Fruit fly (Drosophila melanogaster) whole organism, embryonic: Measurements from ENCODE around the gene Agpat3.

Source experiments
- Adf1 ChIP-seq: fragments of 200-800 bp; sonication (Bioruptor generic); IDR thresholded peaks from 2 replicates; pipeline ENCODE4 v1.3.6; 2022; ENCODE audit warnings: missing biosample characterization, missing genetic modification characterization
- CG12104 ChIP-seq: fragments of 200-800 bp; sonication (Bioruptor generic); optimal IDR thresholded peaks from 3 replicates; lab custom pipeline; 2016; ENCODE audit warnings: missing biosample characterization, missing genetic modification characterization
- CG12744 ChIP-seq: fragments of 200-800 bp; sonication (Bioruptor generic); optimal IDR thresholded peaks from 2 replicates; lab custom pipeline; 2016; ENCODE audit warnings: missing biosample characterization, missing genetic modification characterization
- CG13287 ChIP-seq: fragments of 200-800 bp; sonication (Bioruptor generic); IDR thresholded peaks from 2 replicates; pipeline ENCODE4 v1.3.6; 2022; ENCODE audit warnings: missing biosample characterization, missing genetic modification characterization; ENCODE audit not compliant: partially characterized antibody
- CG13296 ChIP-seq: fragments of 200-800 bp; sonication (Bioruptor generic); optimal IDR thresholded peaks from 3 replicates; lab custom pipeline; 2018; ENCODE audit warnings: missing biosample characterization, mild to moderate bottlenecking, missing genetic modification characterization
- CG13624 ChIP-seq: fragments of 200-800 bp; sonication (Bioruptor generic); optimal IDR thresholded peaks from 2 replicates; lab custom pipeline; 2016; ENCODE audit warnings: missing biosample characterization, missing genetic modification characterization
- CG1647 ChIP-seq: fragments of 200-800 bp; sonication (Bioruptor generic); optimal IDR thresholded peaks from 3 replicates; lab custom pipeline; 2016; ENCODE audit warnings: missing biosample characterization, missing genetic modification characterization
- CG16813 ChIP-seq: fragments of 200-800 bp; sonication (Bioruptor generic); IDR thresholded peaks from 3 replicates; pipeline ENCODE4 v1.3.6; 2022; ENCODE audit warnings: missing biosample characterization, missing genetic modification characterization; ENCODE audit not compliant: partially characterized antibody
- CG16863 ChIP-seq: fragments of 200-800 bp; sonication (Bioruptor generic); optimal IDR thresholded peaks from 3 replicates; lab custom pipeline; 2016; ENCODE audit warnings: missing biosample characterization, missing genetic modification characterization
- CG17328 ChIP-seq: fragments of 200-800 bp; sonication (Bioruptor generic); IDR thresholded peaks from 2 replicates; pipeline ENCODE4 v1.3.6; 2022; ENCODE audit warnings: missing biosample characterization, missing genetic modification characterization
- CG17612 ChIP-seq: fragments of 200-800 bp; sonication (Bioruptor generic); IDR thresholded peaks from 2 replicates; pipeline ENCODE4 v1.3.6; 2022; ENCODE audit warnings: missing biosample characterization, missing genetic modification characterization
- CG3847 ChIP-seq: fragments of 200-800 bp; sonication (Bioruptor generic); IDR thresholded peaks from 2 replicates; pipeline ENCODE4 v1.3.6; 2022; ENCODE audit warnings: missing biosample characterization, missing genetic modification characterization
- CG5180 ChIP-seq: fragments of 200-800 bp; sonication (Bioruptor generic); optimal IDR thresholded peaks from 3 replicates; lab custom pipeline; 2017; ENCODE audit warnings: missing biosample characterization, missing genetic modification characterization, mild to moderate bottlenecking, moderate library complexity, missing genetic modification reagents
- CG6272 ChIP-seq: fragments of 200-800 bp; sonication (Bioruptor generic); IDR thresholded peaks from 2 replicates; pipeline ENCODE4 v1.3.6; 2022; ENCODE audit warnings: missing biosample characterization, missing genetic modification characterization
- CG6765 ChIP-seq: fragments of 200-800 bp; sonication (Bioruptor generic); optimal IDR thresholded peaks from 3 replicates; lab custom pipeline; 2017; ENCODE audit warnings: missing biosample characterization, mild to moderate bottlenecking, missing genetic modification characterization
- CG7271 ChIP-seq: fragments of 200-800 bp; sonication (Bioruptor generic); optimal IDR thresholded peaks from 2 replicates; lab custom pipeline; 2018; ENCODE audit warnings: missing biosample characterization, mild to moderate bottlenecking, missing genetic modification characterization, moderate library complexity
- CG9932 ChIP-seq: fragments of 200-800 bp; sonication (Bioruptor generic); IDR thresholded peaks from 2 replicates; pipeline ENCODE4 v1.3.6; 2022; ENCODE audit warnings: missing biosample characterization, missing genetic modification characterization
- CkIIα-i1 ChIP-seq: fragments of 200-800 bp; sonication (Bioruptor generic); IDR thresholded peaks from 2 replicates; pipeline ENCODE4 v1.3.6; 2022; ENCODE audit warnings: missing biosample characterization, missing genetic modification characterization
- Doc3 ChIP-seq: fragments of 200-800 bp; sonication (Bioruptor generic); IDR thresholded peaks from 3 replicates; pipeline ENCODE4 v1.3.6; 2022; ENCODE audit warnings: missing biosample characterization, missing genetic modification characterization; ENCODE audit not compliant: partially characterized antibody
- Drgx ChIP-seq: fragments of 200-800 bp; sonication (Bioruptor generic); IDR thresholded peaks from 2 replicates; pipeline ENCODE4 v1.3.6; 2022; ENCODE audit warnings: missing biosample characterization, missing genetic modification characterization
- E2f2 ChIP-seq: fragments of 200-800 bp; sonication (Bioruptor generic); IDR thresholded peaks from 2 replicates; pipeline ENCODE4 v1.3.6; 2022; ENCODE audit warnings: missing biosample characterization, missing genetic modification characterization
- HLHmδ ChIP-seq: fragments of 200-800 bp; sonication (Bioruptor generic); optimal IDR thresholded peaks from 2 replicates; lab custom pipeline; 2018; ENCODE audit warnings: missing biosample characterization, mild to moderate bottlenecking, missing genetic modification characterization, moderate library complexity
- Nf-YC ChIP-seq: fragments of 200-800 bp; optimal IDR thresholded peaks from 3 replicates; lab custom pipeline; 2019; ENCODE audit warnings: missing biosample characterization, mild to moderate bottlenecking, missing genetic modification characterization, moderate library complexity
- Trl ChIP-seq, 3 experiments: fragments of >200 bp in 2 of 3; fragments of 200-800 bp in 1 of 3; sonication (Bioruptor generic) in 1 of 3; optimal IDR thresholded peaks; 2 replicates in 1 of 3; 3 replicates in 2 of 3; lab custom pipeline; 2016 to 2017; ENCODE audit warnings: missing biosample characterization in 1 of 3, missing genetic modification characterization in 1 of 3
- abd-A ChIP-seq: fragments of 200-800 bp; sonication (Bioruptor generic); optimal IDR thresholded peaks from 3 replicates; lab custom pipeline; 2019; ENCODE audit warnings: missing biosample characterization, mild to moderate bottlenecking, missing genetic modification characterization, moderate library complexity
- bab2 ChIP-seq: fragments of 200-800 bp; sonication (Bioruptor generic); optimal IDR thresholded peaks from 2 replicates; lab custom pipeline; 2016; ENCODE audit warnings: missing biosample characterization, missing genetic modification characterization
- br ChIP-seq: fragments of >200 bp; optimal IDR thresholded peaks from 2 replicates; lab custom pipeline; 2017
- caup ChIP-seq: fragments of 200-800 bp; sonication (Bioruptor generic); optimal IDR thresholded peaks from 3 replicates; lab custom pipeline; 2017; ENCODE audit warnings: missing biosample characterization, mild to moderate bottlenecking, missing genetic modification characterization, moderate library complexity; ENCODE audit not compliant: severe bottlenecking
- chif ChIP-seq, 2 experiments: fragments of 200-800 bp; sonication (Bioruptor generic); optimal IDR thresholded peaks; 3 replicates each; lab custom pipeline; 2016; ENCODE audit warnings: missing biosample characterization in 2 of 2, missing genetic modification characterization in 2 of 2
- dmrt99B ChIP-seq: fragments of 200-800 bp; sonication (Bioruptor generic); optimal IDR thresholded peaks from 2 replicates; lab custom pipeline; 2018; ENCODE audit warnings: missing biosample characterization, mild to moderate bottlenecking, missing genetic modification characterization, moderate library complexity
- dysf ChIP-seq: fragments of 200-800 bp; sonication (Bioruptor generic); IDR thresholded peaks from 3 replicates; pipeline ENCODE4 v1.3.6; 2022; ENCODE audit warnings: missing biosample characterization, missing genetic modification characterization
- ham ChIP-seq: fragments of 200-800 bp; sonication (Bioruptor generic); IDR thresholded peaks from 2 replicates; pipeline ENCODE4 v1.3.6; 2022; ENCODE audit warnings: missing biosample characterization, missing genetic modification characterization
- kay ChIP-seq: fragments of 200-800 bp; sonication (Bioruptor generic); optimal IDR thresholded peaks from 2 replicates; lab custom pipeline; 2016; ENCODE audit warnings: missing biosample characterization, missing genetic modification characterization
- luna ChIP-seq: fragments of 200-800 bp; sonication (Bioruptor generic); optimal IDR thresholded peaks from 2 replicates; lab custom pipeline; 2016; ENCODE audit warnings: missing biosample characterization, missing genetic modification characterization
- prd ChIP-seq, 3 experiments: fragments of >200 bp in 2 of 3; fragments of 200-800 bp in 1 of 3; sonication (Bioruptor generic) in 1 of 3; optimal IDR thresholded peaks in 2 of 3; IDR thresholded peaks in 1 of 3; 2 replicates in 2 of 3; 3 replicates in 1 of 3; pipeline versions ENCODE4 v1.3.6 to Lab custom; 2017 to 2022; ENCODE audit warnings: missing biosample characterization in 1 of 3, missing genetic modification characterization in 1 of 3
- ro ChIP-seq: fragments of 200-800 bp; sonication (Bioruptor generic); IDR thresholded peaks from 2 replicates; pipeline ENCODE4 v1.3.6; 2022; ENCODE audit warnings: missing biosample characterization, missing genetic modification characterization
- row ChIP-seq: fragments of 200-800 bp; sonication (Bioruptor generic); IDR thresholded peaks from 3 replicates; pipeline ENCODE4 v1.3.6; 2022; ENCODE audit warnings: missing biosample characterization, missing genetic modification characterization
- run ChIP-seq: fragments of 200-800 bp; sonication (Bioruptor generic); optimal IDR thresholded peaks from 3 replicates; lab custom pipeline; 2018; ENCODE audit warnings: missing biosample characterization, mild to moderate bottlenecking, missing genetic modification characterization
- sens ChIP-seq: fragments of 200-800 bp; sonication (Bioruptor generic); peaks from one replicate; lab custom pipeline; 2016; ENCODE audit warnings: missing biosample characterization, missing genetic modification characterization
- toy ChIP-seq: fragments of 200-800 bp; sonication (Bioruptor generic); IDR thresholded peaks from 2 replicates; pipeline ENCODE4 v1.3.6; 2022; ENCODE audit warnings: missing biosample characterization, missing genetic modification characterization
- unpg ChIP-seq: fragments of 200-800 bp; sonication (Bioruptor generic); optimal IDR thresholded peaks from 3 replicates; lab custom pipeline; 2018; ENCODE audit warnings: missing biosample characterization, mild to moderate bottlenecking, missing genetic modification characterization, moderate library complexity
- zfh2 ChIP-seq: fragments of 200-800 bp; sonication (Bioruptor generic); optimal IDR thresholded peaks from 2 replicates; lab custom pipeline; 2016; ENCODE audit warnings: missing biosample characterization, missing genetic modification characterization

Gene Agpat3

DNA sequence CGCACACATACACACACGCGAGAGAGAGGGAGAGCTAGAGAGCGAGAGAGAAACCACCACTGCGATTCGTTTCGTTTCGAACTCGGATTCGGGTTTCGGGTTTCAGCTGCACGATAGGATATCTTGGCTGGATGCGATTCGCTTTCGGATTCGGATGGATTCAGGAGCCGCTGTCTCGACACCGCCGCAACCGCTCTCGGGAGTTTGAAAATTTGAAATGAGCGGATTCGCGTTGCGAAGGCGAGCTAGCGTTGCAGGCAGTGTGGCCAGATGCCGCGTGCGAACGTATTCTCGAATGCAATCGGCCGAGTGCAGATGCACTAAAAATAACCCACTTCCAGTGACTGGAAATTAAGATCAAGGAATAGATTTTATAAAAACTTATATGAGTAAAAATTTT is 25.8 kb upstream of the Agpat3 start, which contains the start of gene fax (continued):
- TF ChIP-seq Drgx, result peak; percentile 40
- TF ChIP-seq br (lab: Kevin White, UChicago), result no peak
- TF ChIP-seq CG16813, result 0 out of 3 replicates have a peak, but pooled peaks have one; percentile 8
- no peak for TF ChIP-seq Adf1 (GFP tag; lab: Robert Waterston, UW)
- TF ChIP-seq dysf (GFP tag; lab: Robert Waterston, UW), result no peak
- TF ChIP-seq CkIIα-i1 (GFP tag; lab: Robert Waterston, UW), result no peak
- no peak for TF ChIP-seq luna
- TF ChIP-seq CG1647 (GFP tag; lab: Kevin White, UChicago), result no peak
- peak; percentile 12 for TF ChIP-seq run (tag; lab: Kevin White, UChicago)
- peak; percentile 46; the same call in 1 of the 3 replicates for TF ChIP-seq row (GFP tag; lab: Robert Waterston, UW)
- TF ChIP-seq CG12744 (GFP tag; lab: Kevin White, UChicago), result no peak
- no peak for TF ChIP-seq ham (GFP tag; lab: Robert Waterston, UW)
- no peak for TF ChIP-seq bab2 (GFP tag; lab: Kevin White, UChicago)
- no peak for TF ChIP-seq ro (GFP tag; lab: Robert Waterston, UW)
- peak; percentile 43 for TF ChIP-seq CG7271 (tag; lab: Kevin White, UChicago)
- TF ChIP-seq CG13624 (GFP tag; lab: Kevin White, UChicago), result no peak
- TF ChIP-seq sens (GFP tag; lab: Kevin White, UChicago), result peak; percentile 91
- no peak for TF ChIP-seq zfh2 (GFP tag; lab: Kevin White, UChicago)
- no peak for TF ChIP-seq CG3847
- no peak for TF ChIP-seq CG17612 (GFP tag; lab: Robert Waterston, UW)
- peak; percentile 34 for TF ChIP-seq caup
- TF ChIP-seq Trl (optimal IDR thresholded peaks at IDR 0.05; lab: Kevin White, UChicago), result peak; percentile 83 to 84
- TF ChIP-seq Trl (GFP tag; optimal IDR thresholded peaks at IDR 0.05; lab: Kevin White, UChicago), result peak; percentile 17
- peak in 1 of 2 experiments; percentile 5 for TF ChIP-seq chif (GFP tag; optimal IDR thresholded peaks at IDR 0.05; lab: Kevin White, UChicago)
- TF ChIP-seq CG12104 (GFP tag; lab: Kevin White, UChicago), result no peak
- no peak for TF ChIP-seq kay
- no peak for TF ChIP-seq prd (optimal IDR thresholded peaks at IDR 0.05; lab: Kevin White, UChicago)
- TF ChIP-seq prd (GFP tag; IDR thresholded peaks at IDR 0.05; lab: Robert Waterston, UW), result no peak; the same call in 2 of the 3 replicates
- TF ChIP-seq CG6272, result no peak
- no peak for TF ChIP-seq dmrt99B
- TF ChIP-seq E2f2 (GFP tag; lab: Robert Waterston, UW), result peak; percentile 79
- TF ChIP-seq HLHmδ (GFP tag; lab: Kevin White, UChicago), result peak; percentile 91
- TF ChIP-seq CG9932 (GFP tag; lab: Robert Waterston, UW), result no peak
- TF ChIP-seq unpg (GFP tag; lab: Kevin White, UChicago), result peak; percentile 16
- no peak for TF ChIP-seq toy (GFP tag; lab: Robert Waterston, UW)
- peak; percentile 35; the same call in 1 of the 2 replicates for TF ChIP-seq CG17328 (GFP tag; lab: Robert Waterston, UW)
- TF ChIP-seq CG16863, result no peak
- TF ChIP-seq abd-A (tag; lab: Kevin White, UChicago), result no peak
- peak; percentile 30; the same call in 1 of the 2 replicates for TF ChIP-seq CG13287
- TF ChIP-seq CG5180 (GFP tag; lab: Kevin White, UChicago), result no peak
- no peak for TF ChIP-seq Doc3
- TF ChIP-seq Nf-YC (tag; lab: Kevin White, UChicago), result peak; percentile 58
- TF ChIP-seq CG6765 (GFP tag; lab: Kevin White, UChicago), result peak; percentile 30
- peak; percentile 48 for TF ChIP-seq CG13296
